Fruit fly (Drosophila melanogaster): ENCODE results near the gene cyst.

The cyst gene

dm6 chr2L:19542268-19542773 lies 33.8 kb upstream of the cyst start (continued):
- TF ChIP-seq ftz-f1 (GFP tag; optimal IDR thresholded peaks at IDR 0.05) (no peak), fd64A (GFP tag; optimal IDR thresholded peaks at IDR 0.05) (no peak), ERR (GFP tag; optimal IDR thresholded peaks at IDR 0.05) (no peak), CG4404 (GFP tag; IDR thresholded peaks at IDR 0.05) (no peak), D19B (GFP tag; optimal IDR thresholded peaks at IDR 0.05) (no peak), Drgx (GFP tag; IDR thresholded peaks at IDR 0.05) (no peak), CG12942 (GFP tag; optimal IDR thresholded peaks at IDR 0.05) (no peak), wek (GFP tag; optimal IDR thresholded peaks at IDR 0.05) (no peak), Scr (GFP tag; IDR thresholded peaks at IDR 0.05; ENCODE audit: partially characterized antibody) (peak; percentile 86), CG7963 (GFP tag; IDR thresholded peaks at IDR 0.05; ENCODE audit: partially characterized antibody) (peak; percentile 90), NK7.1 (GFP tag; optimal IDR thresholded peaks at IDR 0.05) (no peak), CG14710 (tag; optimal IDR thresholded peaks at IDR 0.05) (peak; percentile 30), CG7987 (GFP tag; optimal IDR thresholded peaks at IDR 0.05) (no peak), her (GFP tag; optimal IDR thresholded peaks at IDR 0.05) (no peak), CG6765 (GFP tag; optimal IDR thresholded peaks at IDR 0.05) (no peak), Hmr (GFP tag; optimal IDR thresholded peaks at IDR 0.05) (peak; percentile 28), tgo (GFP tag; IDR thresholded peaks at IDR 0.05) (no peak), yki (optimal IDR thresholded peaks at IDR 0.05) (no peak), nau (GFP tag; optimal IDR thresholded peaks at IDR 0.05) (no peak), Dp (GFP tag; optimal IDR thresholded peaks at IDR 0.05) (peak; percentile 66), odd (GFP tag; optimal IDR thresholded peaks at IDR 0.05) (no peak), sr (GFP tag; IDR thresholded peaks at IDR 0.05) (no peak), tio (GFP tag; optimal IDR thresholded peaks at IDR 0.05) (no peak), ato (GFP tag; IDR thresholded peaks at IDR 0.05; ENCODE audit: partially characterized antibody) (peak; percentile 94), jing (GFP tag; optimal IDR thresholded peaks at IDR 0.05) (no peak), CG16813 (GFP tag; IDR thresholded peaks at IDR 0.05; ENCODE audit: partially characterized antibody) (peak; percentile 89), slbo (GFP tag; IDR thresholded peaks at IDR 0.05) (no peak), Side (GFP tag; optimal IDR thresholded peaks at IDR 0.05) (no peak), CG3163 (GFP tag; optimal IDR thresholded peaks at IDR 0.05) (no peak), CG2678 (tag; optimal IDR thresholded peaks at IDR 0.05) (peak; percentile 8), CG10366 (GFP tag; IDR thresholded peaks at IDR 0.05) (no peak), CG8089 (GFP tag; optimal IDR thresholded peaks at IDR 0.05) (no peak), gcm (GFP tag; optimal IDR thresholded peaks at IDR 0.05) (no peak), Dek (tag; optimal IDR thresholded peaks at IDR 0.05) (no peak), cato (GFP tag; optimal IDR thresholded peaks at IDR 0.05; ENCODE audit: borderline replicate concordance) (no peak), Hr39 (optimal IDR thresholded peaks at IDR 0.05) (no peak), Hey (tag; optimal IDR thresholded peaks at IDR 0.05) (no peak), CG17568 (GFP tag; optimal IDR thresholded peaks at IDR 0.05) (no peak), vnd (GFP tag; IDR thresholded peaks at IDR 0.05; ENCODE audit: partially characterized antibody) (peak; percentile 91), abd-A (tag; optimal IDR thresholded peaks at IDR 0.05) (peak; percentile 84), phol (tag; optimal IDR thresholded peaks at IDR 0.05) (peak; percentile 27), CG9876 (GFP tag; optimal IDR thresholded peaks at IDR 0.05) (no peak), kah (GFP tag; optimal IDR thresholded peaks at IDR 0.05) (no peak), chif (GFP tag; optimal IDR thresholded peaks at IDR 0.05) (no peak), gem (tag; optimal IDR thresholded peaks at IDR 0.05) (no peak), sug (tag; optimal IDR thresholded peaks at IDR 0.05) (no peak), sisA (GFP tag; IDR thresholded peaks at IDR 0.05) (no peak), nerfin-2 (GFP tag; IDR thresholded peaks at IDR 0.05; ENCODE audit: partially characterized antibody) (peak; percentile 95), pfk (GFP tag; optimal IDR thresholded peaks at IDR 0.05) (no peak), unc-4 (GFP tag; IDR thresholded peaks at IDR 0.05; ENCODE audit: partially characterized antibody) (peak; percentile 91), Abd-B (GFP tag; optimal IDR thresholded peaks at IDR 0.05) (peak; percentile 46)
